Fruit fly (Drosophila melanogaster) whole organism, larva: ENCODE results near the gene Npc2h.

ENCODE experiments used
- noc ChIP-seq: fragments of 200-800 bp; sonication (Bioruptor generic); optimal IDR thresholded peaks from 3 replicates; lab custom pipeline; 2019; ENCODE audit warnings: missing biosample characterization, mild to moderate bottlenecking, missing genetic modification characterization, moderate library complexity

Gene Npc2h

DNA sequence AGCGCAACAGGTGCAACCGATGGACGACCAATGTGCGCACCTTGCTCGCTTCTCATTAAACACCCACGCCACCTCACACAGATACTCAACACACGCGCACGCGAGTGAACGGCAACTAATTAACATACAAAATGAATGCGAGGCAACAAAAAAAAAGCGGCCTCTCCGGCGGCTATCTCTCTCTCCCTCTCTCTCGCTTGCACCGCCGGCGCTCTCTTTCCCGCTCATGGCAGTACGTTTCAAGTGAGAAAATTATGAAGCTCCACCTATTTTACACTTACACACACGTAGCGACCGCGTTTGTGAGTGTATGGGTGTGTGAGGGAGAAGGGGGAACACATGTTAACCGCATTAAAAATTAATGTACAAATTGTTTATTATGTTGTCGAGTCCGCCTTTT lies 18.0 kb upstream of the Npc2h start:
- TF ChIP-seq noc (tag; lab: Kevin White, UChicago), result no peak

DNA sequence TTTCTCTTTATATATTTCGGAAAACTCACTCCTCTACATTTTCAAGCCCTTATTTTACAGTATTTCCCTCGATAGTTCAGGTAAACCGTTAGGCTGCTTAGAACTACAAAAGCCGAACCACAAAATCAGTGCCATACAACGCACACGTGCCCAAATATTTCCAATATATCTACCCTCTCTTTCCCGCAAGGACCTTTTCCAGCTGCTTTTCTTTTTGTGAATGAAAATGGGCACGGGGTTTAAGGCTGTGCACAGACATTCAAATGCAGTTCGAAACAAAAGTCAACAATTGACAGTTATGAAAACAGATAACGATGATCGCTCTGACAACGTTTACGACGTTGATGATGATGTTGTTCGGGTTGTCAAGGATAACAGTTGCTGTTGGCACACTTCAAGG lies 16.1 kb upstream of the Npc2h start:
- no peak for TF ChIP-seq noc (tag; lab: Kevin White, UChicago)

DNA sequence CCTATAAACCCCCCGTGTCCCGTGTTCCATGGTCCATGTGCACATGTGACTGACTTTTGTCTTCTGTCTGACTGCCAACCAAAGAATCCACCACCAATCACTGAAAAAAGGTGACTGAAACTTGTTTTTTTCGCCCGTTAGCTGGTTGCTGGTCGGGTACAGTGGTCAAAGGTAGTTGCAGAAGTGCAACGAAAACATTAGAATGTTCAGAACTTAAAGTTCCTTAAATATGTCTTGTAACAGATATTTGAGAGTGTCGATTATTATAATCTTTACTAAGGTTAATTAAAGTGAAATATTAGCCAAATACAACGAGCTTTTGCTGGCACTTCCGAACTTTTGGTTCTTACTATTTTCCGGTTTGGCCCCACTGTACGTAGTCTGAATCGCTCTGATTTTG lies 15.1 kb upstream of the Npc2h start:
- no peak for TF ChIP-seq noc (tag; lab: Kevin White, UChicago)

DNA sequence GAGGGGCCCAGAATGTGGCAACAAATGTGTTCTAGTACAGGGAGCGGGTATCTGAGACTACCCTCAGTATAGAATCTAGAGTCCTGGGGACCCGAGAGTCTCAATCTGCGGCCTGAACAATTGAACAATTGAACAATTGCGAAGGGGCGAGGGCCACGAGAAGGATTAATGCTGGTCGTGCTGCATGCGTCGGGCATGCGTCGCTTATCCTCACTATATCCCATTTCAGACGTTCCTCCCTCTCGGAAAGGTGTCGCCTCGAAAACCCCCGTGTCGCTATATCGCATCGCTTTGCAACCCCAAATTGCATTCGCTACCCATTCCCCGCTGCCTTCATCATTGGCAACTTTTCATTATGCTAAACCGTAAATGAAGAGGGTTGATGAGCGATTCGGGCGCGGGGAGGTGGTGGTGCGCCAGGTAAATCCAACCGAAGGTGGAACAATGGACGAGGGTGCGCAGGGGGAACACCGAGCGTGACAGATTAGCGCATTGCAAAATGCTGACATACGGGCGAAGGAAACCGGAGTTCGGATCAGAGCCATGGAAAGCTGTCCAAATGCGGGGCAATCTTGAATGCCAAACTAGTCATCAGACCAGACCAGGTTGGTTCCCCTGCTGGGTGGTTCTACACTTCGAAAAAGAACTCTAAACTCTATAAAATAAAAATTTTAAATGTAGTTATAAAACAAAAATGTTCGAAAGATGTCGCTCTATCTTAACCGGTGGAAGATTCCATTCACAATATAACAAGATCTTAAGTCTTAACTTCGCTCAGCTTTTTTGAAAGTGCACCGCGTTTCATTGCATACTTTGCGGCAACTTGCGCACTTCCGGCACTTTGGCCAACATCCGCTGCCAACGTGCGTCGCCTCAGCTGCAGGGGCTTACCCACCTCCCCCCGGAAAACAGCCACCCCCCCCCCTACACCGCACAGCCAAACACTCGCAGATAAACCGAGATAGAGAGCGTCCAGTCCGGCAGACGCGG lies 12.9 kb upstream of the Npc2h start:
- no peak for TF ChIP-seq noc (tag; lab: Kevin White, UChicago)

DNA sequence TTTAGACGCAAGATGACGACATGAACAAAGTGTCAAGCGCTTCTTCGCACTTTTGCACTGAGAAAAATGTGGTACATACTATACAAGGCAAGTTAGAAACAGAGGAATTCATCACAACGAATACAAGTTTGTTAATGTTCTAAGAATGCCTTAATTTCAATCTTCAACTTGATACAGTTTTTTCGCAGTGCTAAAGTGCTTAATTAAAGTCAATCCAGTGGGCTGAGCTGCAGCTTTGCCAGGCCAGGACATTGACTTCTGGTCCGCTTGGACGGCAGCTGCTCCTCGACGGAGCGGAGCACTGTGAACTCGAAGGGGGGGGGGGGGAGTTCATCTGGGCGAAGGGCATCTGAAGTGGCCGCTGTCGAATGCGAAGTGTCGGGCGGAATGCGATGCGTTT lies 10.1 kb upstream of the Npc2h start:
- no peak for TF ChIP-seq noc (tag; lab: Kevin White, UChicago)

DNA sequence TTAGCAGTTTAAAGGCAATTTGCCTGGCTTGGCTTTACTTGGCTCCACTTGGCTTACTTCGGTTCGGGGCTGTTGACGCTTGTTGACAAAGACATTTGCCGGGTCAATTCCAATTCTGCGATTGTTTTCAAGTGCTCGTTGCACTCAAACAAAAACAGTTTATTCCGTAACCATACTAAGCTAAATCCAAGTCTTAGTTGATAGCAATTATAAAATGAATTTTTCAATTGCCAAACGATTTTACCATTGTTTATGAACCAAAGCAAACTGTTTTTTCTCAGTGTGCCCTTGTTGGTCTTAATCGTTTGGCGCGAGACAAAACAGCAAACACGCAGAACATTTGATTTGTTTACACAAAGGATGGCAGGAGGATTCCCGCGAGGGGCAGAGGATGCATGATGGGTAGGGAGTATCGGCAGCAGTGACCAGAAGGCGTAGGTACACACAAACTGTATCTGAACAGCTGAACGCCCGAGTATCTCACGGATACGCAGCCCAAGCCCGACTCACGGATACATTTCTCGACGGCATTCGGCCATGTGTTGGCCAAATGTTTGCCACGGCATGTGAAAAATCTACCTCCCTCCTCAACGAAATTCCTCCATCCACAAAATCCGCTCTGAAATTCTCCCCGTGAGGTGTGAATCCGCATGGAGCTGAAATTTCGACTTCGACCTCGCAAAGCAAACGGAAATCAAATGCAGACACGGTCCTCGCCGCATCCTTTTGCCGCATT lies 8.6 kb upstream of the Npc2h start:
- no peak for TF ChIP-seq noc (tag; lab: Kevin White, UChicago)

DNA sequence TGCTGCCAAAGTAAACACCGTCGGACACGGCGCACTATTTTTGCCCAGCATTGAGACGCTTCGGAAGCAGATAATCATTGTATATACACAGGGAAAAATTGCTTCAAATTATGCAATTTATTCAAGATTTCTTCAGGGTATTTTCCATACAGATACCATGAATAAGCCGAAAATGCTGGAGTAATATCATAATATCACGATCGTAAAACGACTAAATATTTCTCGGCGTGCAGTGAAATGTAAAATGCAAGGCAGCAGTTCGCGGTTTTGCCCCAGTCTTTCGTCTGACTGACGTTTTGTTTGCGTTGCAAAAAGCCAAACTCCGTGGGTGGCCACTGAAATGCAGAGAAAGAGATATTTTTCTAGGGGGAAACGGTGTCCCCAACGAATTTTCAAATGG lies 4.8 kb upstream of the Npc2h start:
- TF ChIP-seq noc (tag; lab: Kevin White, UChicago), result no peak

DNA sequence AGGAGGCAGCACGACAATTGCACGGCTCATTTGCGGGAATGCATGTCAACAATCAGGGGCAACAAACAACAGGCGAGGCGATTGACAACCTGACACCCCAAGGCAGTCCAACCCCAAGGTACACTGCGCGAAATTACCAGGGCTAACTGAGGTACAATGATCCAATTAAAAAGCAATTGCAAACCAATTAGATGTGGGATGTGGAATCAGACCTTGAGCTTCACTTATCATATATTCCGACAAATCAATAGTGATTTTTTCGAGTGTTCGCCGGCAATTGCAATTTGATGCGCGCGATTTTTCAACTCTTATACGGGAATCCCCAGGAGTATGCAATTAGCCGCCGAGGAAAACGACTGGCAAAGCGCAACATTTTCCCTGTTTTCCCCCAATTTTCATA lies 949 bp upstream of the Npc2h start:
- no peak for TF ChIP-seq noc (tag; lab: Kevin White, UChicago)

DNA sequence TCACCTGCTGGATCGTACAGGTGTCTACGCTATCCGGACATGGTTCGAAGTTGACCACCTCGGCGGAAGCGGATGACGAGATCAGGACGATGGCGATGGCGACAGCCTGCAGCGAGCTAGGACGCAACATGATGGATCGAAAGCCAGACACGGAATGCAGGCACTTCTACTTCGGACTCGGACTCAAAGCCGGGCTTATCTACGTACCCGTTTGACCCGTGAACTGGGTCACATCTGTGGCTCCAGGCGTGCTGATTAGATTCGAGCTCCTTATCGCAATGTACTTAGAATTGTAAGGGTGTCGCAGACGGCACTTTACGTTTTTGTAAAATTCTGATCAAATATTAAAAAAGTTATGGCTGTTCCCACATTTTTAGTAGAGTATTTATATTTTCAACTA lies 986 bp downstream of the Npc2h start, which contains the start of gene Npc2g:
Npc2g (minus strand) TSS at position 160 of the 400 bp plus-strand sequence.
- peak; percentile 46 for TF ChIP-seq noc (tag; lab: Kevin White, UChicago)

DNA sequence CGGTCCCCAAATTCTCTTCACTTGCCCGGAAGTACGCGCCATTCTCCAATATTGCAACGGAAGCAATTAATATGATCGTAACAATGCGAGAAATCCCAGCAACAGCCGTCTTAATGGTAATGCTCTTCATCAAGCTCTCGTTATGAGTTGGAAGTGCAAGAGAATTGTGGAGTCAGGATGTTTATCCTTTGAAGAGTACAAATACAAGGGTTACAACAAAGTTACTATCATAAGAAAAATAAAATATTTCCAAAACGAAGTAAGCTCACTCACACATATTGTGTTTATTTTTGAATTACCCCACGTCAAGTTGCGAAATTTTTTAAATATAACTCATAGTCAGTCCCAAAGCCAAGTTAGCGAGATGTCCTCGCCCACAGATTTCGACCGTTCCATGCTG lies 3.5 kb downstream of the Npc2h start, which contains the start of gene CG15543:
CG15543 (plus strand) TSS at position 301 of the 400 bp plus-strand sequence.
- no peak for TF ChIP-seq noc (tag; lab: Kevin White, UChicago)

DNA sequence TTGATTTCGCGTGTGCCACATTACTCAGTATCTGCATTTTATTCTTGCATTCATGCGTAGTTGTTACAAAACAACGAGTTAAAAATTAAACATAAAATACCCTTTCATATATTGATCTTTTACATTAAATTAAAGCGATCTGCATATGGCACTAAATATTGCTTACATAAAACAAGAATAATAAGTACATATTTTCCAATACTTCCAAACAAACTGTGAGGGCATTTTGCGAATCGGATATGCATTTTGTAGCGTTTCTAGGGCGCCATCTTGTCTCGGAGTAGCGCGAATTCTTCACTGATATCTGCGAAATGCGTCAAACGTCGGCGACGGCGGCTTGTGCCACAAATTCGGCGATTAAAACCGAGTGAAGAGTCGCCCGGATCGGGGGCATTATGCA lies 4.7 kb downstream of the Npc2h start:
- no peak for TF ChIP-seq noc (tag; lab: Kevin White, UChicago)

DNA sequence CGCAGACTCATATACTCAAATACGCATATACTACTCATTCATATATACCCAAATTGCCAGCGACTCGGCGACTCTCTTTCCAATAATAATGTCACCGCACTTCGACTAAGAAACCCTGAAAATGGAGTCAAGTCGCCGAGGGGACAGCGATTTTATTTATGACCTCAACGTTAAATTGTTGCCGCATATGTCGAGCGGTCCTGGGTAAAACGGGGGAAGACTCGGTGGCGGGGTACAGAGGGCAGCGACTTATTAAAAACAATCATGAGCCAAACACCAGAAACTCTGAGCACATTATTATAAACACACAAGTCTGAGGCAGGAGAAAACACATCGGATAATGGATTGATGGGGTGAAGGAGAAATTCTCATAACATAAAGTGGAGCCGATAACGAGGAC lies 11.0 kb downstream of the Npc2h start:
- TF ChIP-seq noc (tag; lab: Kevin White, UChicago), result no peak

DNA sequence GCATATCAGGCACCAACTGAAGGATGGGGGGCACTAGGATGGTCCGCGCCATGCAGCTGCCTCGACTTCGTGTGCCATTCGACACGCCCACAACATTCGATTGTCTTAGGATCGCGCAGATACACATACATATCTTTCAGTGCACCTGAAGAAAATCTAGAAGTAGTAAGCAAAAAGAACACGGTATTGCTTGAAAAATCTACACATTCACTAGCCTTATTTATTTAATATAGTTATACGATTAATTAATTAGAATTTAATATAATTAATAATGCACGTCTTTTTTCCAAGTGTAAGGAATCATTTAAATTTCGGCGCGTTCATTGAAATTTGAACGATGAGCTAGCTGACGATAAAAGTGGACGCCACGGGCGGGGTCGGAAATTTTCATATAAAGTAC lies 11.5 kb downstream of the Npc2h start:
- no peak for TF ChIP-seq noc (tag; lab: Kevin White, UChicago)

DNA sequence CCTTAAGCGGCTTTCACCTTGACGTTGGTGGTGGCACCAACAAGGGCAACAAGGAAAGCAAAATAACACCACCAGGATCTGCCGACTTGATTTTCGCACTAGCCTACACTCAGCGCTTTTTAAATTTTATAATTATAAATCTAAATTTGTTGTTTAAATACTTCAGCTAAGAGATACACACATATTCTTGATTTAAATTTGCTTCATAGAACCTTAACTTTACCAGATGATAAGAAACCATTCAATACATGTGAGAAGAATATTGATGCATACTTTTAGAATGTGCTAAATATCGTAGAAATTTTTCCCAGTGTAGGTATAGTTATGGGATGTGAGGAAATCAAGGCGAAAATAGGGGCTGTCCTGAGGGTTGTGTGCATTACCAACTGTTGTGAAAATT lies 13.0 kb downstream of the Npc2h start:
- no peak for TF ChIP-seq noc (tag; lab: Kevin White, UChicago)

DNA sequence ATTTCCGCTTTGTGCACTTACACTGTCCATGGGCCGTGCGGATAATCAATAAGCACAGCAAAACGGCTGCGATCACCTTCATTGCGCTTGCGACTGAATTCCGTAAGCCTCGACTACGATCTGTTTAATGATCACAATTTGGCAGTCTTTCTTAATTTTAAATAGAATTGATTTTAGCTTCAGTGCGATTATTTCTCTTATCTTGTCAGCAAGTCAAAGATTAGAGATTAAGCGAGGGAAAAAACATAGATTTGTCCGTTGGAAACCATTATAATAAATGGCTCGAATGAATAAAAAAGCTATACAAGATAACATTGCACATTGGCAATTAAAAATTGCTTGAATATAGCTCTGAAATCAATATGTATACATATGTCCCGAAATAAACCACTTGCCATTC lies 15.0 kb downstream of the Npc2h start, which contains the start of gene CG11313:
CG11313 (minus strand) TSS at position 101 of the 400 bp plus-strand sequence.
- no peak for TF ChIP-seq noc (tag; lab: Kevin White, UChicago)

DNA sequence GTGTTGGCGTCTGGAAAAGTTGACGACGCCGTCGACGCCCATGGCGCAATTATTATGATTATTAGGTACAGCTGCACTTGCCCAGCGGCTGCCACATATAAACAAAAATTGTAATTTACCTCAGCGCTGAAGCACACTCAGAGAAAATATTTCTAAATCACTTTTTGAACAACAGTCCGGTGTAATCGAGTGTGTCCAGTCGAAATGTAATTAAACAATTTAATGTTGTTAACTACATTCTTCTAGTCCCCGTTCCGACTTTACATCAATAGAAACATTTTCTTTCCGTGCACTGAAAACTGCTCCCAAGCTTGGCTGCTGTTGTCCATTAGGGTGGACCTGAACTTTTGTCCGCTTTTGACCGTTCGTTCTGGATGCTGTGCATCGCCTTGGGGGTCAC lies 17.1 kb downstream of the Npc2h start:
- no peak for TF ChIP-seq noc (tag; lab: Kevin White, UChicago)
